Fruit fly (Drosophila melanogaster) whole organism, adult: Measurements from ENCODE around the gene CG2267.

ENCODE experiments used
- CG11617 ChIP-seq: fragments of 200-800 bp; sonication (Bioruptor generic); optimal IDR thresholded peaks from 2 replicates; lab custom pipeline; 2017; ENCODE audit warnings: mild to moderate bottlenecking, missing biosample characterization, missing genetic modification reagents, missing genetic modification characterization
- CG12768 ChIP-seq: fragments of 200-800 bp; sonication (Bioruptor generic); optimal IDR thresholded peaks from 2 replicates; lab custom pipeline; 2017; ENCODE audit warnings: missing biosample characterization, missing genetic modification characterization, mild to moderate bottlenecking, moderate library complexity, missing genetic modification reagents
- CG14711 ChIP-seq: fragments of 200-800 bp; sonication (Bioruptor generic); optimal IDR thresholded peaks from 2 replicates; lab custom pipeline; 2018; ENCODE audit warnings: missing biosample characterization, mild to moderate bottlenecking, missing genetic modification characterization, moderate library complexity
- CG1620 ChIP-seq: fragments of 200-800 bp; sonication (Bioruptor generic); optimal IDR thresholded peaks from 2 replicates; lab custom pipeline; 2016; ENCODE audit warnings: missing biosample characterization, missing genetic modification characterization
- CG33017 ChIP-seq: fragments of 200-800 bp; sonication (Bioruptor generic); optimal IDR thresholded peaks from 2 replicates; lab custom pipeline; 2018; ENCODE audit warnings: missing biosample characterization, mild to moderate bottlenecking, missing genetic modification characterization, moderate library complexity
- CG5204 ChIP-seq: fragments of 200-800 bp; sonication (Bioruptor generic); optimal IDR thresholded peaks from 2 replicates; lab custom pipeline; 2016; ENCODE audit warnings: missing biosample characterization, missing genetic modification characterization
- CG7045 ChIP-seq: fragments of 200-800 bp; sonication (Bioruptor generic); optimal IDR thresholded peaks from 2 replicates; lab custom pipeline; 2017; ENCODE audit warnings: missing biosample characterization, mild to moderate bottlenecking, missing genetic modification characterization
- CG7101 ChIP-seq: fragments of 200-800 bp; sonication (Bioruptor generic); optimal IDR thresholded peaks from 2 replicates; lab custom pipeline; 2018; ENCODE audit warnings: missing biosample characterization, mild to moderate bottlenecking, missing genetic modification characterization, moderate library complexity
- Clk ChIP-seq: fragments of 200-800 bp; sonication (Bioruptor generic); optimal IDR thresholded peaks from 2 replicates; lab custom pipeline; 2017; ENCODE audit warnings: missing biosample characterization, missing genetic modification characterization
- Crg-1 ChIP-seq: fragments of 200-800 bp; sonication (Bioruptor generic); optimal IDR thresholded peaks from 2 replicates; lab custom pipeline; 2016; ENCODE audit warnings: missing biosample characterization, missing genetic modification characterization
- Hr96 ChIP-seq: fragments of 200-800 bp; sonication (Bioruptor generic); optimal IDR thresholded peaks from 2 replicates; lab custom pipeline; 2016; ENCODE audit warnings: missing biosample characterization, missing genetic modification characterization
- Mnt ChIP-seq: fragments of 200-800 bp; sonication (Bioruptor generic); optimal IDR thresholded peaks from 2 replicates; lab custom pipeline; 2016; ENCODE audit warnings: missing biosample characterization, mild to moderate bottlenecking, missing genetic modification characterization
- bab1 ChIP-seq: fragments of 200-800 bp; sonication (Bioruptor generic); optimal IDR thresholded peaks from 3 replicates; lab custom pipeline; 2019; ENCODE audit warnings: missing biosample characterization, mild to moderate bottlenecking, missing genetic modification characterization, moderate library complexity
- cic ChIP-seq: fragments of 200-800 bp; sonication (Bioruptor generic); optimal IDR thresholded peaks from 2 replicates; lab custom pipeline; 2017; ENCODE audit warnings: missing biosample characterization, mild to moderate bottlenecking, missing genetic modification characterization, moderate library complexity
- cnc ChIP-seq, 2 experiments: fragments of >200 bp; optimal IDR thresholded peaks; 2 replicates each; lab custom pipeline; 2017
- kay ChIP-seq: fragments of 200-800 bp; sonication (Bioruptor generic); peaks from one replicate; lab custom pipeline; 2016; ENCODE audit warnings: missing biosample characterization, missing genetic modification characterization, borderline replicate concordance
- ovo ChIP-seq: fragments of 200-800 bp; sonication (Bioruptor generic); optimal IDR thresholded peaks from 2 replicates; lab custom pipeline; 2016; ENCODE audit warnings: missing biosample characterization, missing genetic modification characterization
- pad ChIP-seq: fragments of 200-800 bp; sonication (Bioruptor generic); optimal IDR thresholded peaks from 3 replicates; lab custom pipeline; 2017; ENCODE audit warnings: missing biosample characterization, missing genetic modification characterization, mild to moderate bottlenecking, moderate library complexity, missing genetic modification reagents
- tj ChIP-seq: fragments of 200-800 bp; sonication (Bioruptor generic); optimal IDR thresholded peaks from 3 replicates; lab custom pipeline; 2017; ENCODE audit warnings: missing biosample characterization, mild to moderate bottlenecking, missing genetic modification characterization, moderate library complexity
- toe ChIP-seq: fragments of 200-800 bp; sonication (Bioruptor generic); optimal IDR thresholded peaks from 2 replicates; lab custom pipeline; 2016; ENCODE audit warnings: missing biosample characterization, missing genetic modification characterization

Gene CG2267

dm6 chr3R:30628928-30629327 is at the start of gene CG2267:
Gene CG2267, minus strand, starts transcription at chr3R:30629028.
- no peak for TF ChIP-seq Clk (GFP tag; lab: Kevin White, UChicago)
- no peak for TF ChIP-seq bab1 (GFP tag; lab: Kevin White, UChicago)
- no peak for TF ChIP-seq CG7045 (GFP tag; lab: Kevin White, UChicago)
- no peak for TF ChIP-seq cnc (optimal IDR thresholded peaks at IDR 0.05; lab: Kevin White, UChicago)
- no peak for TF ChIP-seq Crg-1 (GFP tag; lab: Kevin White, UChicago)
- no peak for TF ChIP-seq Hr96 (GFP tag; lab: Kevin White, UChicago)
- no peak for TF ChIP-seq CG11617
- no peak for TF ChIP-seq CG5204 (GFP tag; lab: Kevin White, UChicago)
- TF ChIP-seq tj (GFP tag; lab: Kevin White, UChicago): no peak
- no peak for TF ChIP-seq toe (GFP tag; lab: Kevin White, UChicago)
- TF ChIP-seq CG1620 (GFP tag; lab: Kevin White, UChicago): no peak
- TF ChIP-seq pad (GFP tag; lab: Kevin White, UChicago): no peak
- no peak for TF ChIP-seq kay
- TF ChIP-seq CG7101 (tag; lab: Kevin White, UChicago): no peak
- no peak for TF ChIP-seq CG12768

- TF ChIP-seq kay (peak; percentile 16), Crg-1 (GFP tag; lab: Kevin White, UChicago) (no peak), cnc (optimal IDR thresholded peaks at IDR 0.05; lab: Kevin White, UChicago) (no peak), CG5204 (GFP tag; lab: Kevin White, UChicago) (no peak)
Observed at dm6 chr3R:30649661-30650060, 20.8 kb upstream of the CG2267 start, which contains the start of gene CG34433. Gene CG34433, plus strand, starts transcription at chr3R:30649961.

- no peak for TF ChIP-seq CG12768
- no peak for TF ChIP-seq CG11617
- no peak for TF ChIP-seq CG14711 (tag; lab: Kevin White, UChicago)
- TF ChIP-seq tj (GFP tag; lab: Kevin White, UChicago): no peak
- TF ChIP-seq Clk (GFP tag; lab: Kevin White, UChicago): no peak
- TF ChIP-seq CG7045 (GFP tag; lab: Kevin White, UChicago): no peak
Observed at dm6 chr3R:30648851-30649250, 20.0 kb upstream of the CG2267 start, which contains the start of gene CG34432. Gene CG34432, plus strand, starts transcription at chr3R:30649151.

- TF ChIP-seq Clk (GFP tag; lab: Kevin White, UChicago) (no peak), CG1620 (GFP tag; lab: Kevin White, UChicago) (no peak), cic (GFP tag; lab: Kevin White, UChicago) (no peak), CG14711 (tag; lab: Kevin White, UChicago) (no peak), CG7101 (tag; lab: Kevin White, UChicago) (no peak), CG33017 (tag; lab: Kevin White, UChicago) (no peak), CG5204 (GFP tag; lab: Kevin White, UChicago) (no peak), toe (GFP tag; lab: Kevin White, UChicago) (no peak), Crg-1 (GFP tag; lab: Kevin White, UChicago) (no peak), Hr96 (GFP tag; lab: Kevin White, UChicago) (no peak), bab1 (GFP tag; lab: Kevin White, UChicago) (no peak), CG12768 (no peak), ovo (GFP tag; lab: Kevin White, UChicago) (no peak), CG7045 (GFP tag; lab: Kevin White, UChicago) (no peak), pad (GFP tag; lab: Kevin White, UChicago) (no peak), CG11617 (no peak), cnc (optimal IDR thresholded peaks at IDR 0.05; lab: Kevin White, UChicago) (no peak)
Observed at dm6 chr3R:30648451-30648850, 19.6 kb upstream of the CG2267 start, which contains the start of gene PH4alphaPV. Gene PH4alphaPV, minus strand, starts transcription at chr3R:30648551.

- no peak for TF ChIP-seq ovo (GFP tag; lab: Kevin White, UChicago)
- no peak for TF ChIP-seq CG14711 (tag; lab: Kevin White, UChicago)
- no peak for TF ChIP-seq Mnt (GFP tag; lab: Kevin White, UChicago)
- TF ChIP-seq Hr96 (GFP tag; lab: Kevin White, UChicago): no peak
- TF ChIP-seq CG1620 (GFP tag; lab: Kevin White, UChicago): no peak
- TF ChIP-seq Clk (GFP tag; lab: Kevin White, UChicago): no peak
- TF ChIP-seq bab1 (GFP tag; lab: Kevin White, UChicago): no peak
- TF ChIP-seq CG33017 (tag; lab: Kevin White, UChicago): no peak
- TF ChIP-seq Crg-1 (GFP tag; lab: Kevin White, UChicago): no peak
Observed at dm6 chr3R:30645780-30646179, 17.0 kb upstream of the CG2267 start, which contains the start of gene CG31013. Gene CG31013, minus strand, starts transcription at chr3R:30645880.

dm6 chr3R:30643240-30643639 is 14.4 kb upstream of the CG2267 start:
- TF ChIP-seq Mnt (GFP tag; lab: Kevin White, UChicago) (no peak), toe (GFP tag; lab: Kevin White, UChicago) (no peak), cnc (optimal IDR thresholded peaks at IDR 0.05; lab: Kevin White, UChicago) (no peak), CG12768 (no peak), ovo (GFP tag; lab: Kevin White, UChicago) (no peak), cic (GFP tag; lab: Kevin White, UChicago) (no peak), CG14711 (tag; lab: Kevin White, UChicago) (no peak), CG11617 (no peak), Clk (GFP tag; lab: Kevin White, UChicago) (no peak), CG33017 (tag; lab: Kevin White, UChicago) (no peak), kay (no peak), pad (GFP tag; lab: Kevin White, UChicago) (no peak), Hr96 (GFP tag; lab: Kevin White, UChicago) (no peak), CG7045 (GFP tag; lab: Kevin White, UChicago) (no peak), bab1 (GFP tag; lab: Kevin White, UChicago) (no peak)
